Fruit fly (Drosophila melanogaster) whole organism, embryonic: ENCODE results near the gene CG6441.

Experiments used
- Ada2b ChIP-seq: fragments of 200-800 bp; sonication (Bioruptor generic); IDR thresholded peaks from 2 replicates; pipeline ENCODE4 v1.3.6; 2022; ENCODE audit warnings: missing biosample characterization, missing genetic modification characterization
- Antp ChIP-seq: fragments of 200-800 bp; sonication (Bioruptor generic); optimal IDR thresholded peaks from 3 replicates; lab custom pipeline; 2016; ENCODE audit warnings: missing biosample characterization, missing genetic modification characterization
- BtbVII ChIP-seq: fragments of 200-800 bp; sonication (Bioruptor generic); optimal IDR thresholded peaks from 3 replicates; lab custom pipeline; 2017; ENCODE audit warnings: missing biosample characterization, mild to moderate bottlenecking, missing genetic modification characterization
- CG10543 ChIP-seq: fragments of 200-800 bp; sonication (Bioruptor generic); optimal IDR thresholded peaks from 3 replicates; lab custom pipeline; 2017; ENCODE audit warnings: missing biosample characterization, mild to moderate bottlenecking, missing genetic modification characterization, moderate library complexity
- CG10565 ChIP-seq: fragments of 200-800 bp; sonication (Bioruptor generic); optimal IDR thresholded peaks from 3 replicates; lab custom pipeline; 2016; ENCODE audit warnings: missing biosample characterization, mild to moderate bottlenecking, missing genetic modification characterization
- CG12155 ChIP-seq: fragments of 200-800 bp; sonication (Bioruptor generic); optimal IDR thresholded peaks from 3 replicates; lab custom pipeline; 2016; ENCODE audit warnings: missing biosample characterization, missing genetic modification characterization
- CG12236 ChIP-seq: fragments of 200-800 bp; sonication (Bioruptor generic); optimal IDR thresholded peaks from 2 replicates; lab custom pipeline; 2016; ENCODE audit warnings: missing biosample characterization, missing genetic modification characterization
- CG13424 ChIP-seq: fragments of 200-800 bp; sonication (Bioruptor generic); optimal IDR thresholded peaks from 2 replicates; lab custom pipeline; 2019; ENCODE audit warnings: missing biosample characterization, mild to moderate bottlenecking, missing genetic modification characterization, moderate library complexity
- CG1529 ChIP-seq: fragments of 200-800 bp; sonication (Bioruptor generic); optimal IDR thresholded peaks from 3 replicates; lab custom pipeline; 2018; ENCODE audit warnings: missing biosample characterization, missing genetic modification characterization
- CG15696 ChIP-seq: fragments of 200-800 bp; sonication (Bioruptor generic); optimal IDR thresholded peaks from 2 replicates; lab custom pipeline; 2019; ENCODE audit warnings: missing biosample characterization, mild to moderate bottlenecking, missing genetic modification characterization, moderate library complexity
- CG1602 ChIP-seq: fragments of 200-800 bp; sonication (Bioruptor generic); optimal IDR thresholded peaks from 3 replicates; lab custom pipeline; 2016; ENCODE audit warnings: missing biosample characterization, missing genetic modification characterization
- CG18262 ChIP-seq: fragments of 200-800 bp; optimal IDR thresholded peaks from 3 replicates; lab custom pipeline; 2019; ENCODE audit warnings: missing biosample characterization, mild to moderate bottlenecking, missing genetic modification characterization, moderate library complexity
- CG42726 ChIP-seq: fragments of 200-800 bp; sonication (Bioruptor generic); IDR thresholded peaks from 2 replicates; pipeline ENCODE4 v1.3.6; 2022; ENCODE audit warnings: missing biosample characterization, missing genetic modification characterization; ENCODE audit not compliant: partially characterized antibody
- CG4617 ChIP-seq: fragments of 200-800 bp; sonication (Bioruptor generic); optimal IDR thresholded peaks from 3 replicates; lab custom pipeline; 2016; ENCODE audit warnings: missing biosample characterization, missing genetic modification characterization, borderline replicate concordance
- CG6689 ChIP-seq: fragments of 200-800 bp; sonication (Bioruptor generic); IDR thresholded peaks from 2 replicates; pipeline ENCODE4 v1.3.6; 2022; ENCODE audit warnings: missing biosample characterization, missing genetic modification characterization
- CG8388 ChIP-seq: fragments of 200-800 bp; sonication (Bioruptor generic); optimal IDR thresholded peaks from 2 replicates; lab custom pipeline; 2019; ENCODE audit warnings: missing biosample characterization, mild to moderate bottlenecking, missing genetic modification characterization, moderate library complexity
- Dbx ChIP-seq: fragments of 200-800 bp; sonication (Bioruptor generic); IDR thresholded peaks from 3 replicates; pipeline ENCODE4 v1.3.6; 2022; ENCODE audit warnings: missing biosample characterization, missing genetic modification characterization
- Dek ChIP-seq: fragments of 200-800 bp; sonication (Bioruptor generic); optimal IDR thresholded peaks from 3 replicates; lab custom pipeline; 2019; ENCODE audit warnings: missing biosample characterization, mild to moderate bottlenecking, missing genetic modification characterization, moderate library complexity
- Doc2 ChIP-seq: fragments of 200-800 bp; sonication (Bioruptor generic); IDR thresholded peaks from 2 replicates; pipeline ENCODE4 v1.3.6; 2022; ENCODE audit warnings: missing biosample characterization, missing genetic modification characterization
- Drgx ChIP-seq: fragments of 200-800 bp; sonication (Bioruptor generic); IDR thresholded peaks from 2 replicates; pipeline ENCODE4 v1.3.6; 2022; ENCODE audit warnings: missing biosample characterization, missing genetic modification characterization
- Gug ChIP-seq: fragments of 200-800 bp; sonication (Bioruptor generic); IDR thresholded peaks from 4 replicates; pipeline ENCODE4 v1.3.6; 2022; ENCODE audit warnings: missing biosample characterization, missing genetic modification characterization
- H2.0 ChIP-seq: fragments of 200-800 bp; sonication (Bioruptor generic); IDR thresholded peaks from 2 replicates; pipeline ENCODE4 v1.3.6; 2022; ENCODE audit warnings: missing biosample characterization, missing genetic modification characterization
- HLH54F ChIP-seq: fragments of 200-800 bp; sonication (Bioruptor generic); optimal IDR thresholded peaks from 3 replicates; lab custom pipeline; 2016; ENCODE audit warnings: missing biosample characterization, missing genetic modification characterization
- Meics ChIP-seq: fragments of 200-800 bp; sonication (Bioruptor generic); optimal IDR thresholded peaks from 2 replicates; lab custom pipeline; 2017; ENCODE audit warnings: missing biosample characterization, mild to moderate bottlenecking, missing genetic modification characterization
- Mes4 ChIP-seq: fragments of 200-800 bp; sonication (Bioruptor generic); optimal IDR thresholded peaks from 2 replicates; lab custom pipeline; 2016; ENCODE audit warnings: missing biosample characterization, missing genetic modification characterization
- Neu2 ChIP-seq: fragments of 200-800 bp; sonication (Bioruptor generic); optimal IDR thresholded peaks from 3 replicates; lab custom pipeline; 2016; ENCODE audit warnings: missing biosample characterization, missing genetic modification characterization, borderline replicate concordance
- Side ChIP-seq: fragments of 200-800 bp; sonication (Bioruptor generic); optimal IDR thresholded peaks from 2 replicates; lab custom pipeline; 2016; ENCODE audit warnings: missing biosample characterization, missing genetic modification characterization
- Sox100B ChIP-seq: fragments of 200-800 bp; sonication (Bioruptor generic); optimal IDR thresholded peaks from 3 replicates; lab custom pipeline; 2018; ENCODE audit warnings: missing biosample characterization, mild to moderate bottlenecking, missing genetic modification characterization
- Sry-β ChIP-seq: fragments of 200-800 bp; sonication (Bioruptor generic); optimal IDR thresholded peaks from 2 replicates; lab custom pipeline; 2018; ENCODE audit warnings: missing biosample characterization, mild to moderate bottlenecking, missing genetic modification characterization, moderate library complexity
- Taf1 ChIP-seq: fragments of 200-800 bp; sonication (Bioruptor generic); IDR thresholded peaks from 2 replicates; pipeline ENCODE4 v1.3.6; 2022; ENCODE audit warnings: missing biosample characterization, missing genetic modification characterization
- ac ChIP-seq: fragments of 200-800 bp; sonication (Bioruptor generic); optimal IDR thresholded peaks from 3 replicates; lab custom pipeline; 2017; ENCODE audit warnings: missing biosample characterization, mild to moderate bottlenecking, missing genetic modification characterization
- ash1 ChIP-seq: fragments of 200-800 bp; sonication (Bioruptor generic); optimal IDR thresholded peaks from 2 replicates; lab custom pipeline; 2018; ENCODE audit warnings: missing biosample characterization, mild to moderate bottlenecking, missing genetic modification characterization
- bbx ChIP-seq: fragments of 200-800 bp; sonication (Bioruptor generic); IDR thresholded peaks from 2 replicates; pipeline ENCODE4 v1.3.6; 2022; ENCODE audit warnings: missing biosample characterization, missing genetic modification characterization; ENCODE audit not compliant: partially characterized antibody
- cg ChIP-seq: fragments of 200-800 bp; sonication (Bioruptor generic); optimal IDR thresholded peaks from 3 replicates; lab custom pipeline; 2019; ENCODE audit warnings: missing biosample characterization, mild to moderate bottlenecking, missing genetic modification characterization, moderate library complexity
- dmrt11E ChIP-seq: fragments of 200-800 bp; sonication (Bioruptor generic); optimal IDR thresholded peaks from 3 replicates; lab custom pipeline; 2018; ENCODE audit warnings: missing biosample characterization, mild to moderate bottlenecking, missing genetic modification characterization, moderate library complexity
- eyg ChIP-seq: fragments of 200-800 bp; sonication (Bioruptor generic); optimal IDR thresholded peaks from 3 replicates; lab custom pipeline; 2016; ENCODE audit warnings: missing biosample characterization, missing genetic modification characterization
- gsb-n ChIP-seq: fragments of 200-800 bp; sonication (Bioruptor generic); optimal IDR thresholded peaks from 3 replicates; lab custom pipeline; 2018; ENCODE audit warnings: missing biosample characterization, mild to moderate bottlenecking, missing genetic modification characterization
- ham ChIP-seq: fragments of 200-800 bp; sonication (Bioruptor generic); IDR thresholded peaks from 2 replicates; pipeline ENCODE4 v1.3.6; 2022; ENCODE audit warnings: missing biosample characterization, missing genetic modification characterization
- jing ChIP-seq: fragments of 200-800 bp; sonication (Bioruptor generic); optimal IDR thresholded peaks from 2 replicates; lab custom pipeline; 2018; ENCODE audit warnings: missing biosample characterization, mild to moderate bottlenecking, missing genetic modification characterization
- knrl ChIP-seq: fragments of 200-800 bp; sonication (Bioruptor generic); IDR thresholded peaks from 3 replicates; pipeline ENCODE4 v1.3.6; 2022; ENCODE audit warnings: missing biosample characterization, missing genetic modification characterization; ENCODE audit not compliant: partially characterized antibody
- lbe ChIP-seq: fragments of 200-800 bp; sonication (Bioruptor generic); optimal IDR thresholded peaks from 2 replicates; lab custom pipeline; 2016; ENCODE audit warnings: missing biosample characterization, mild to moderate bottlenecking, missing genetic modification characterization
- lilli ChIP-seq: fragments of 200-800 bp; sonication (Bioruptor generic); optimal IDR thresholded peaks from 3 replicates; lab custom pipeline; 2016; ENCODE audit warnings: missing biosample characterization, missing genetic modification characterization
- nom ChIP-seq: fragments of 200-800 bp; sonication (Bioruptor generic); optimal IDR thresholded peaks from 2 replicates; lab custom pipeline; 2017; ENCODE audit warnings: missing biosample characterization, missing genetic modification characterization, mild to moderate bottlenecking, moderate library complexity, missing genetic modification reagents
- odd ChIP-seq: fragments of 200-800 bp; sonication (Bioruptor generic); optimal IDR thresholded peaks from 2 replicates; lab custom pipeline; 2017; ENCODE audit warnings: missing biosample characterization, mild to moderate bottlenecking, missing genetic modification characterization
- onecut ChIP-seq: fragments of 200-800 bp; sonication (Bioruptor generic); IDR thresholded peaks from 2 replicates; pipeline ENCODE4 v1.3.6; 2022; ENCODE audit warnings: missing biosample characterization, missing genetic modification characterization
- sc ChIP-seq, 3 experiments: fragments of >200 bp in 2 of 3; fragments of 200-800 bp in 1 of 3; sonication (Bioruptor generic) in 1 of 3; optimal IDR thresholded peaks; 2 replicates in 2 of 3; 3 replicates in 1 of 3; lab custom pipeline; 2017; ENCODE audit warnings: mild to moderate bottlenecking in 1 of 3, missing biosample characterization in 1 of 3, missing genetic modification characterization in 1 of 3, missing genetic modification reagents in 1 of 3
- sr ChIP-seq: fragments of 200-800 bp; sonication (Bioruptor generic); IDR thresholded peaks from 3 replicates; pipeline ENCODE4 v1.3.6; 2022; ENCODE audit warnings: missing biosample characterization, missing genetic modification characterization
- tio ChIP-seq: fragments of 200-800 bp; sonication (Bioruptor generic); optimal IDR thresholded peaks from 2 replicates; lab custom pipeline; 2017; ENCODE audit warnings: missing biosample characterization, missing genetic modification characterization, inconsistent platforms
- tx ChIP-seq: fragments of 200-800 bp; sonication (Bioruptor generic); optimal IDR thresholded peaks from 2 replicates; lab custom pipeline; 2016; ENCODE audit warnings: missing biosample characterization, missing genetic modification characterization
- unc-4 ChIP-seq: fragments of 200-800 bp; sonication (Bioruptor generic); IDR thresholded peaks from 2 replicates; pipeline ENCODE4 v1.3.6; 2022; ENCODE audit warnings: missing biosample characterization, missing genetic modification characterization; ENCODE audit not compliant: partially characterized antibody
- wor ChIP-seq: fragments of 200-800 bp; sonication (Bioruptor generic); IDR thresholded peaks from 2 replicates; pipeline ENCODE4 v1.3.6; 2022; ENCODE audit warnings: missing biosample characterization, missing genetic modification characterization

The CG6441 gene

DNA sequence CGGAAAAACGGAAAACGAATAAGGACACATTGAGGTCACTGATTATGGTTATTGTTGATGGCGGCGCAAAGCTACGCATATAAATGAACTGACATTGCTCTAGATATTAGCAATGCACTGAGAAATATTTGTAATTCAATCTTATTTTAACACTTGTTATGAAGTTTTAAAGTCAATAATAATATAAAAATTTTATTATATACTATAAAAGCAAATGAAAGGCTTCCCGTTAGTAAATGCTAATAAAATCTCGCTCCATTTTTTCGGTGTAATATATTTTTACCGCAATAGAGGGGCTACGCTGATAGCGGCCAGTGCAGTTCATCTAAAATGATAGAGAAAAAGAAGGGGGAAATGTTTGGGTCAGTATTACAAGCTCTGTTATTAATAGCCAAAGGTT lies 17.4 kb downstream of the CG6441 start (continued):
- TF ChIP-seq CG1529 (GFP tag; lab: Kevin White, UChicago) (peak; percentile 10), H2.0 (GFP tag; lab: Robert Waterston, UW) (peak; percentile 43), CG10543 (no peak), Sox100B (GFP tag; lab: Kevin White, UChicago) (peak; percentile 41), ac (no peak), Mes4 (GFP tag; lab: Kevin White, UChicago) (no peak), gsb-n (tag; lab: Kevin White, UChicago) (no peak), Taf1 (GFP tag; lab: Robert Waterston, UW) (no peak), CG18262 (tag; lab: Kevin White, UChicago) (peak; percentile 53), ash1 (GFP tag; lab: Kevin White, UChicago) (no peak), HLH54F (GFP tag; lab: Kevin White, UChicago) (no peak), knrl (no peak), CG42726 (GFP tag; lab: Robert Waterston, UW) (no peak), BtbVII (GFP tag; lab: Kevin White, UChicago) (peak; percentile 31), wor (GFP tag; lab: Robert Waterston, UW) (peak; percentile 45; the same call in 1 of the 2 replicates), tx (GFP tag; lab: Kevin White, UChicago) (no peak), eyg (GFP tag; lab: Kevin White, UChicago) (no peak), CG10565 (GFP tag; lab: Kevin White, UChicago) (no peak), bbx (GFP tag; lab: Robert Waterston, UW) (no peak), CG13424 (peak; percentile 65), unc-4 (GFP tag; lab: Robert Waterston, UW) (no peak), Antp (GFP tag; lab: Kevin White, UChicago) (no peak), nom (GFP tag; lab: Kevin White, UChicago) (no peak), sc (optimal IDR thresholded peaks at IDR 0.05; lab: Kevin White, UChicago) (no peak), sc (GFP tag; optimal IDR thresholded peaks at IDR 0.05; lab: Kevin White, UChicago) (no peak), cg (GFP tag; lab: Kevin White, UChicago) (no peak), lilli (GFP tag; lab: Kevin White, UChicago) (no peak), dmrt11E (peak; percentile 30), CG1602 (GFP tag; lab: Kevin White, UChicago) (peak; percentile 0), Gug (GFP tag; lab: Robert Waterston, UW) (no peak), Dbx (GFP tag; lab: Robert Waterston, UW) (no peak), CG12236 (no peak), ham (GFP tag; lab: Robert Waterston, UW) (no peak), CG6689 (GFP tag; lab: Robert Waterston, UW) (peak; percentile 66), Side (GFP tag; lab: Kevin White, UChicago) (no peak), CG12155 (GFP tag; lab: Kevin White, UChicago) (peak; percentile 8), CG8388 (GFP tag; lab: Kevin White, UChicago) (peak; percentile 57), jing (GFP tag; lab: Kevin White, UChicago) (no peak), Sry-β (GFP tag; lab: Kevin White, UChicago) (no peak), Dek (tag; lab: Kevin White, UChicago) (peak; percentile 56), tio (GFP tag; lab: Kevin White, UChicago) (peak; percentile 40), Neu2 (GFP tag; lab: Kevin White, UChicago) (no peak), odd (GFP tag; lab: Kevin White, UChicago) (peak; percentile 18), Meics (GFP tag; lab: Kevin White, UChicago) (peak; percentile 55), sr (no peak), onecut (GFP tag; lab: Robert Waterston, UW) (peak; percentile 11; the same call in 1 of the 2 replicates), CG4617 (no peak), Ada2b (peak; percentile 67), CG15696 (no peak), lbe (GFP tag; lab: Kevin White, UChicago) (no peak), Doc2 (GFP tag; lab: Robert Waterston, UW) (no peak), Drgx (GFP tag; lab: Robert Waterston, UW) (peak; percentile 57)
